Worm (Caenorhabditis elegans): ENCODE results near the gene C34F11.5.

Gene C34F11.5

DNA sequence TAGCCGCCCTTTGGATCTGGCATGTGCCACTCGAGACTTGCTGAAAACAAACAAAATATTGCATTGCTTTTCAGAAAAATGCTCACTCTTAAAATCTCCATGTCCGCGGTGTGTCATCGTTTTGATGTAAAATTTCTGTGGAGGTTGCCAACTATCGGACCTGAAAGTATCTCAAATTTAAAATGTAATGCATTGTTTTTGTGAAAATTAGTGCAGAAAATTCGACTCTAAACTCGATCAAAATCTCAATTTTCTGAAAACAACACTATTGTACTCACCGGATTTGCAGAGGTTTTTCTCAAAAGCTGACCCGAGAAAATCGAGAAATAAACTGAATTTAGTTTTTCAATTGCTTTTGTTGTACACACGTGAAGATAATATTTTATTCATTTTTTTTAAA lies 46.0 kb downstream of the C34F11.5 start, which contains the start of gene T16D1.1:
TSS of gene T16D1.1 (minus strand) at position 101 of the 400 bp plus-strand sequence.
- TF ChIP-seq aptf-3 (GFP tag; IDR thresholded peaks at IDR 0.05) = no peak
- no peak for TF ChIP-seq hmg-20 (GFP tag; IDR thresholded peaks at IDR 0.05)
- no peak for TF ChIP-seq F33H1.4 (GFP tag; IDR thresholded peaks at IDR 0.05)
- no peak for TF ChIP-seq unc-62 (GFP tag; optimal IDR thresholded peaks at IDR 0.05)
- no peak for TF ChIP-seq sdz-38 (tag; optimal IDR thresholded peaks at IDR 0.05)
- TF ChIP-seq F22D6.2 (tag; optimal IDR thresholded peaks at IDR 0.05) = no peak
- no peak for TF ChIP-seq bed-2 (GFP tag; IDR thresholded peaks at IDR 0.05)

ce11 chrII:5246791-5247361 lies 51.3 kb downstream of the C34F11.5 start, which contains the start of gene ptr-6:
ptr-6 (minus strand) TSS chrII:5246837.
- TF ChIP-seq ztf-3 (GFP tag; optimal IDR thresholded peaks at IDR 0.05) (no peak), lsy-27 (tag; optimal IDR thresholded peaks at IDR 0.05; ENCODE audit: borderline replicate concordance, insufficient read depth) (no peak), mel-28 (tag; optimal IDR thresholded peaks at IDR 0.05; ENCODE audit: borderline replicate concordance) (no peak), lin-35 (GFP tag; optimal IDR thresholded peaks at IDR 0.05) (no peak), Y95B8A.8 (GFP tag; IDR thresholded peaks at IDR 0.05) (no peak), let-526 (GFP tag; IDR thresholded peaks at IDR 0.05) (no peak), lin-26 (GFP tag; IDR thresholded peaks at IDR 0.05) (no peak), ceh-27 (GFP tag; optimal IDR thresholded peaks at IDR 0.05) (no peak), mcd-1 (GFP tag; IDR thresholded peaks at IDR 0.05) (no peak), lsl-1 (GFP tag; optimal IDR thresholded peaks at IDR 0.05) (no peak), ccch-3 (GFP tag; optimal IDR thresholded peaks at IDR 0.05) (no peak), nfyb-1 (GFP tag; IDR thresholded peaks at IDR 0.05) (no peak), repo-1 (tag; optimal IDR thresholded peaks at IDR 0.05) (no peak), hrde-1 (tag; optimal IDR thresholded peaks at IDR 0.05; ENCODE audit: borderline replicate concordance) (no peak), akir-1 (GFP tag; optimal IDR thresholded peaks at IDR 0.05) (no peak), ztf-26 (tag; optimal IDR thresholded peaks at IDR 0.05) (no peak), madf-8 (GFP tag; conservative IDR thresholded peaks at IDR 0.05) (no peak)
